Fruit fly (Drosophila melanogaster) whole organism, embryonic: ENCODE measurements around the gene CG34301.

Experiments used
- B-H2 ChIP-seq: fragments of 200-800 bp; sonication (Bioruptor generic); optimal IDR thresholded peaks from 2 replicates; lab custom pipeline; 2018; ENCODE audit warnings: missing biosample characterization, mild to moderate bottlenecking, missing genetic modification characterization
- Bteb2 ChIP-seq: fragments of 200-800 bp; sonication (Bioruptor generic); optimal IDR thresholded peaks from 2 replicates; lab custom pipeline; 2016; ENCODE audit warnings: missing biosample characterization, missing genetic modification characterization
- CG10274 ChIP-seq: fragments of 200-800 bp; sonication (Bioruptor generic); optimal IDR thresholded peaks from 3 replicates; lab custom pipeline; 2017; ENCODE audit warnings: missing biosample characterization, mild to moderate bottlenecking, missing genetic modification characterization
- CG1233 ChIP-seq: fragments of 200-800 bp; sonication (Bioruptor generic); optimal IDR thresholded peaks from 4 replicates; lab custom pipeline; 2018; ENCODE audit warnings: missing biosample characterization, mild to moderate bottlenecking, missing genetic modification characterization
- CG12659 ChIP-seq: fragments of 200-800 bp; sonication (Bioruptor generic); optimal IDR thresholded peaks from 3 replicates; lab custom pipeline; 2017; ENCODE audit warnings: mild to moderate bottlenecking, missing biosample characterization, missing genetic modification reagents, missing genetic modification characterization
- CG15696 ChIP-seq: fragments of 200-800 bp; sonication (Bioruptor generic); optimal IDR thresholded peaks from 2 replicates; lab custom pipeline; 2019; ENCODE audit warnings: missing biosample characterization, mild to moderate bottlenecking, missing genetic modification characterization, moderate library complexity
- CG16779 ChIP-seq: fragments of 200-800 bp; sonication (Bioruptor generic); IDR thresholded peaks from 2 replicates; pipeline ENCODE4 v1.3.6; 2022; ENCODE audit warnings: missing biosample characterization, missing genetic modification characterization
- CG16815 ChIP-seq: fragments of 200-800 bp; sonication (Bioruptor generic); optimal IDR thresholded peaks from 3 replicates; lab custom pipeline; 2017; ENCODE audit warnings: missing biosample characterization, mild to moderate bottlenecking, missing genetic modification characterization
- CG17328 ChIP-seq: fragments of 200-800 bp; sonication (Bioruptor generic); IDR thresholded peaks from 2 replicates; pipeline ENCODE4 v1.3.6; 2022; ENCODE audit warnings: missing biosample characterization, missing genetic modification characterization
- CG17385 ChIP-seq: fragments of 200-800 bp; sonication (Bioruptor generic); optimal IDR thresholded peaks from 3 replicates; lab custom pipeline; 2018; ENCODE audit warnings: missing biosample characterization, mild to moderate bottlenecking, missing genetic modification characterization
- CG17829 ChIP-seq: fragments of 200-800 bp; optimal IDR thresholded peaks from 2 replicates; lab custom pipeline; 2019; ENCODE audit warnings: missing biosample characterization, mild to moderate bottlenecking, missing genetic modification characterization, moderate library complexity
- CG17912 ChIP-seq: fragments of 200-800 bp; sonication (Bioruptor generic); optimal IDR thresholded peaks from 2 replicates; lab custom pipeline; 2018; ENCODE audit warnings: missing biosample characterization, mild to moderate bottlenecking, missing genetic modification characterization
- CG1832 ChIP-seq: fragments of 200-800 bp; sonication (Bioruptor generic); optimal IDR thresholded peaks from 2 replicates; lab custom pipeline; 2017; ENCODE audit warnings: missing biosample characterization, mild to moderate bottlenecking, missing genetic modification characterization, inconsistent platforms
- CG32772 ChIP-seq: fragments of 200-800 bp; sonication (Bioruptor generic); IDR thresholded peaks from 2 replicates; pipeline ENCODE4 v1.3.6; 2022; ENCODE audit warnings: missing biosample characterization, missing genetic modification characterization
- CG33213 ChIP-seq: fragments of 200-800 bp; sonication (Bioruptor generic); optimal IDR thresholded peaks from 3 replicates; lab custom pipeline; 2016; ENCODE audit warnings: missing biosample characterization, missing genetic modification characterization
- CG3847 ChIP-seq: fragments of 200-800 bp; sonication (Bioruptor generic); IDR thresholded peaks from 2 replicates; pipeline ENCODE4 v1.3.6; 2022; ENCODE audit warnings: missing biosample characterization, missing genetic modification characterization
- CG4404 ChIP-seq: fragments of 200-800 bp; sonication (Bioruptor generic); IDR thresholded peaks from 2 replicates; pipeline ENCODE4 v1.3.6; 2022; ENCODE audit warnings: missing biosample characterization, missing genetic modification characterization
- CG6765 ChIP-seq: fragments of 200-800 bp; sonication (Bioruptor generic); optimal IDR thresholded peaks from 3 replicates; lab custom pipeline; 2017; ENCODE audit warnings: missing biosample characterization, mild to moderate bottlenecking, missing genetic modification characterization
- CG8944 ChIP-seq: fragments of 200-800 bp; sonication (Bioruptor generic); optimal IDR thresholded peaks from 3 replicates; lab custom pipeline; 2016; ENCODE audit warnings: missing biosample characterization, missing genetic modification characterization
- CG9437 ChIP-seq: fragments of 200-800 bp; sonication (Bioruptor generic); optimal IDR thresholded peaks from 2 replicates; lab custom pipeline; 2018; ENCODE audit warnings: missing biosample characterization, mild to moderate bottlenecking, missing genetic modification characterization
- Deaf1 ChIP-seq: fragments of 200-800 bp; optimal IDR thresholded peaks from 3 replicates; lab custom pipeline; 2019; ENCODE audit warnings: missing biosample characterization, mild to moderate bottlenecking, missing genetic modification characterization, moderate library complexity
- Ets65A ChIP-seq: fragments of 200-800 bp; sonication (Bioruptor generic); peaks from one replicate; lab custom pipeline; 2016; ENCODE audit warnings: missing biosample characterization, missing genetic modification characterization
- Ets97D ChIP-seq: fragments of 200-800 bp; sonication (Bioruptor generic); optimal IDR thresholded peaks from 3 replicates; lab custom pipeline; 2016; ENCODE audit warnings: missing biosample characterization, missing genetic modification characterization
- Fer1 ChIP-seq: fragments of 200-800 bp; sonication (Bioruptor generic); optimal IDR thresholded peaks from 2 replicates; lab custom pipeline; 2017; ENCODE audit warnings: missing biosample characterization, mild to moderate bottlenecking, missing genetic modification characterization
- HLH3B ChIP-seq: fragments of 200-800 bp; sonication (Bioruptor generic); IDR thresholded peaks from 2 replicates; pipeline ENCODE4 v1.3.6; 2022; ENCODE audit warnings: missing biosample characterization, missing genetic modification characterization
- Hr3 ChIP-seq: fragments of 200-800 bp; sonication (Bioruptor generic); optimal IDR thresholded peaks from 3 replicates; lab custom pipeline; 2016; ENCODE audit warnings: missing biosample characterization, missing genetic modification characterization
- Kr ChIP-seq: fragments of 200-800 bp; sonication (Bioruptor generic); optimal IDR thresholded peaks from 2 replicates; lab custom pipeline; 2017; ENCODE audit warnings: missing biosample characterization, mild to moderate bottlenecking, missing genetic modification characterization
- Lhr ChIP-seq: fragments of 200-800 bp; sonication (Bioruptor generic); optimal IDR thresholded peaks from 3 replicates; lab custom pipeline; 2017; ENCODE audit warnings: mild to moderate bottlenecking, missing biosample characterization, missing genetic modification reagents, missing genetic modification characterization
- MESR4 ChIP-seq: fragments of 200-800 bp; sonication (Bioruptor generic); optimal IDR thresholded peaks from 2 replicates; lab custom pipeline; 2018; ENCODE audit warnings: missing biosample characterization, mild to moderate bottlenecking, missing genetic modification characterization, moderate library complexity
- Meics ChIP-seq: fragments of 200-800 bp; sonication (Bioruptor generic); optimal IDR thresholded peaks from 2 replicates; lab custom pipeline; 2017; ENCODE audit warnings: missing biosample characterization, mild to moderate bottlenecking, missing genetic modification characterization
- NFAT ChIP-seq: fragments of 200-800 bp; sonication (Bioruptor generic); IDR thresholded peaks from 2 replicates; pipeline ENCODE4 v1.3.6; 2022; ENCODE audit warnings: missing biosample characterization, missing genetic modification characterization
- Neu2 ChIP-seq: fragments of 200-800 bp; sonication (Bioruptor generic); optimal IDR thresholded peaks from 3 replicates; lab custom pipeline; 2016; ENCODE audit warnings: missing biosample characterization, missing genetic modification characterization, borderline replicate concordance
- Opbp ChIP-seq: fragments of 200-800 bp; sonication (Bioruptor generic); IDR thresholded peaks from 3 replicates; pipeline ENCODE4 v1.3.6; 2022; ENCODE audit warnings: missing biosample characterization, missing genetic modification characterization; ENCODE audit not compliant: partially characterized antibody
- Rfx ChIP-seq: fragments of 200-800 bp; sonication (Bioruptor generic); IDR thresholded peaks from 2 replicates; pipeline ENCODE4 v1.3.6; 2022; ENCODE audit warnings: missing biosample characterization, missing genetic modification characterization
- Scr ChIP-seq: fragments of 200-800 bp; sonication (Bioruptor generic); IDR thresholded peaks from 2 replicates; pipeline ENCODE4 v1.3.6; 2022; ENCODE audit warnings: missing biosample characterization, missing genetic modification characterization; ENCODE audit not compliant: partially characterized antibody
- Side ChIP-seq: fragments of 200-800 bp; sonication (Bioruptor generic); optimal IDR thresholded peaks from 2 replicates; lab custom pipeline; 2016; ENCODE audit warnings: missing biosample characterization, missing genetic modification characterization
- Sox100B ChIP-seq: fragments of 200-800 bp; sonication (Bioruptor generic); optimal IDR thresholded peaks from 3 replicates; lab custom pipeline; 2018; ENCODE audit warnings: missing biosample characterization, mild to moderate bottlenecking, missing genetic modification characterization
- Sox102F ChIP-seq: fragments of 200-800 bp; sonication (Bioruptor generic); optimal IDR thresholded peaks from 2 replicates; lab custom pipeline; 2018; ENCODE audit warnings: missing biosample characterization, mild to moderate bottlenecking, missing genetic modification characterization, moderate library complexity
- TFAM ChIP-seq: fragments of 200-800 bp; sonication (Bioruptor generic); optimal IDR thresholded peaks from 2 replicates; lab custom pipeline; 2017; ENCODE audit warnings: missing biosample characterization, missing genetic modification characterization, inconsistent platforms
- ac ChIP-seq: fragments of 200-800 bp; sonication (Bioruptor generic); optimal IDR thresholded peaks from 3 replicates; lab custom pipeline; 2017; ENCODE audit warnings: missing biosample characterization, mild to moderate bottlenecking, missing genetic modification characterization
- ase ChIP-seq: fragments of 200-800 bp; sonication (Bioruptor generic); IDR thresholded peaks from 3 replicates; pipeline ENCODE4 v1.3.6; 2022; ENCODE audit warnings: missing biosample characterization, missing genetic modification characterization
- ash1 ChIP-seq: fragments of 200-800 bp; sonication (Bioruptor generic); optimal IDR thresholded peaks from 2 replicates; lab custom pipeline; 2018; ENCODE audit warnings: missing biosample characterization, mild to moderate bottlenecking, missing genetic modification characterization
- bcd ChIP-seq: fragments of 200-800 bp; sonication (Bioruptor generic); optimal IDR thresholded peaks from 2 replicates; lab custom pipeline; 2017; ENCODE audit warnings: missing biosample characterization, mild to moderate bottlenecking, missing genetic modification characterization
- bigmax ChIP-seq: fragments of 200-800 bp; sonication (Bioruptor generic); optimal IDR thresholded peaks from 2 replicates; lab custom pipeline; 2018; ENCODE audit warnings: missing biosample characterization, mild to moderate bottlenecking, missing genetic modification characterization
- gcm2 ChIP-seq: fragments of 200-800 bp; sonication (Bioruptor generic); optimal IDR thresholded peaks from 2 replicates; lab custom pipeline; 2016; ENCODE audit warnings: missing biosample characterization, missing genetic modification characterization
- jing ChIP-seq: fragments of 200-800 bp; sonication (Bioruptor generic); optimal IDR thresholded peaks from 2 replicates; lab custom pipeline; 2018; ENCODE audit warnings: missing biosample characterization, mild to moderate bottlenecking, missing genetic modification characterization
- mirr ChIP-seq: fragments of 200-800 bp; sonication (Bioruptor generic); optimal IDR thresholded peaks from 3 replicates; lab custom pipeline; 2018; ENCODE audit warnings: missing biosample characterization, mild to moderate bottlenecking, missing genetic modification characterization
- nerfin-2 ChIP-seq: fragments of 200-800 bp; sonication (Bioruptor generic); IDR thresholded peaks from 2 replicates; pipeline ENCODE4 v1.3.6; 2022; ENCODE audit warnings: missing biosample characterization, missing genetic modification characterization; ENCODE audit not compliant: partially characterized antibody
- nmo ChIP-seq: fragments of 200-800 bp; sonication (Bioruptor generic); optimal IDR thresholded peaks from 2 replicates; lab custom pipeline; 2018; ENCODE audit warnings: missing biosample characterization, mild to moderate bottlenecking, missing genetic modification characterization, moderate library complexity
- ssp ChIP-seq: fragments of 200-800 bp; sonication (Bioruptor generic); IDR thresholded peaks from 2 replicates; pipeline ENCODE4 v1.3.6; 2022; ENCODE audit warnings: missing biosample characterization, missing genetic modification characterization
- zfh1 ChIP-seq: fragments of 200-800 bp; sonication (Bioruptor generic); IDR thresholded peaks from 3 replicates; pipeline ENCODE4 v1.3.6; 2022; ENCODE audit warnings: missing biosample characterization, missing genetic modification characterization

The CG34301 gene

dm6 chr3R:8808518-8808921 lies 35.3 kb downstream of the CG34301 start (continued):
- TF ChIP-seq CG16815 (GFP tag; lab: Kevin White, UChicago) (peak; percentile 89), ssp (GFP tag; lab: Robert Waterston, UW) (no peak), MESR4 (no peak), CG1832 (GFP tag; lab: Kevin White, UChicago) (no peak), CG10274 (GFP tag; lab: Kevin White, UChicago) (peak; percentile 5), NFAT (GFP tag; lab: Robert Waterston, UW) (no peak), Sox102F (peak; percentile 54), CG17328 (peak; percentile 61), Scr (GFP tag; lab: Robert Waterston, UW) (no peak), CG12659 (GFP tag; lab: Kevin White, UChicago) (peak; percentile 32), mirr (GFP tag; lab: Kevin White, UChicago) (no peak), B-H2 (GFP tag; lab: Kevin White, UChicago) (no peak), bcd (GFP tag; lab: Kevin White, UChicago) (peak; percentile 42), Meics (peak; percentile 21), Opbp (GFP tag; lab: Robert Waterston, UW) (no peak), Sox100B (GFP tag; lab: Kevin White, UChicago) (peak; percentile 74), Ets65A (GFP tag; lab: Kevin White, UChicago) (no peak), Kr (peak; percentile 61), Bteb2 (GFP tag; lab: Kevin White, UChicago) (peak; percentile 33), ase (GFP tag; lab: Robert Waterston, UW) (no peak), Lhr (GFP tag; lab: Kevin White, UChicago) (peak; percentile 44), CG6765 (peak; percentile 35), ac (peak; percentile 92), CG1233 (GFP tag; lab: Kevin White, UChicago) (peak; percentile 69), CG17829 (tag; lab: Kevin White, UChicago) (peak; percentile 94), Neu2 (GFP tag; lab: Kevin White, UChicago) (peak; percentile 25), CG8944 (peak; percentile 54), CG4404 (GFP tag; lab: Robert Waterston, UW) (peak; percentile 90), Rfx (GFP tag; lab: Robert Waterston, UW) (0 out of 2 replicates have a peak, but pooled peaks have one; percentile 8), Hr3 (GFP tag; lab: Kevin White, UChicago) (peak; percentile 75), CG3847 (GFP tag; lab: Robert Waterston, UW) (no peak), zfh1 (peak; percentile 81), Fer1 (GFP tag; lab: Kevin White, UChicago) (peak; percentile 9), CG17385 (GFP tag; lab: Kevin White, UChicago) (peak; percentile 41), CG32772 (peak; percentile 48; the same call in 1 of the 2 replicates), CG15696 (tag; lab: Kevin White, UChicago) (peak; percentile 99), bigmax (GFP tag; lab: Kevin White, UChicago) (no peak), Ets97D (GFP tag; lab: Kevin White, UChicago) (no peak), jing (GFP tag; lab: Kevin White, UChicago) (no peak), nmo (GFP tag; lab: Kevin White, UChicago) (peak; percentile 87), TFAM (GFP tag; lab: Kevin White, UChicago) (peak; percentile 1), Side (peak; percentile 66), CG33213 (GFP tag; lab: Kevin White, UChicago) (peak; percentile 40), nerfin-2 (GFP tag; lab: Robert Waterston, UW) (no peak), gcm2 (no peak), CG9437 (GFP tag; lab: Kevin White, UChicago) (peak; percentile 44), HLH3B (GFP tag; lab: Robert Waterston, UW) (peak; percentile 28; the same call in 1 of the 2 replicates), CG16779 (no peak), CG17912 (GFP tag; lab: Kevin White, UChicago) (no peak), Deaf1 (tag; lab: Kevin White, UChicago) (peak; percentile 11), ash1 (GFP tag; lab: Kevin White, UChicago) (no peak)
